Worm (Caenorhabditis elegans) whole organism, midembryonic: ENCODE results near the gene dlc-1.

Source experiments
- T22C8.4 ChIP-seq: fragments of 200-800 bp; sonication (Bioruptor generic); IDR thresholded peaks from 2 replicates; pipeline ENCODE4 v1.3.6; 2022; ENCODE audit warnings: missing genetic modification characterization, missing compliant biosample characterization
- cog-1 ChIP-seq: sonication (generic microtip); optimal IDR thresholded peaks from 2 replicates; lab custom pipeline; 2016; ENCODE audit warnings: missing genetic modification characterization, missing compliant biosample characterization
- flt-1 ChIP-seq: fragments of 200-800 bp; sonication (Bioruptor generic); IDR thresholded peaks from 2 replicates; pipeline ENCODE4 v1.3.6; 2022; ENCODE audit warnings: missing genetic modification characterization, missing compliant biosample characterization
- med-1 ChIP-seq: sonication (generic microtip); optimal IDR thresholded peaks from 2 replicates; lab custom pipeline; 2017; ENCODE audit warnings: missing genetic modification characterization, mild to moderate bottlenecking, missing compliant biosample characterization, antibody characterized with exemption, missing genetic modification reagents; ENCODE audit not compliant: insufficient read depth

- no peak for TF ChIP-seq med-1 (GFP tag; lab: Kevin White, UChicago)
- TF ChIP-seq T22C8.4: no peak
- no peak for TF ChIP-seq flt-1 (GFP tag; lab: Robert Waterston, UW)
- TF ChIP-seq cog-1 (tag; lab: Kevin White, UChicago): no peak
Measured at ce11 chrIII:6436308-6436707, 27.3 kb downstream of the dlc-1 start, which contains the start of gene C05D11.1.
